Fruit fly (Drosophila melanogaster): ENCODE measurements around the gene NELF-B.

NELF-B gene

DNA sequence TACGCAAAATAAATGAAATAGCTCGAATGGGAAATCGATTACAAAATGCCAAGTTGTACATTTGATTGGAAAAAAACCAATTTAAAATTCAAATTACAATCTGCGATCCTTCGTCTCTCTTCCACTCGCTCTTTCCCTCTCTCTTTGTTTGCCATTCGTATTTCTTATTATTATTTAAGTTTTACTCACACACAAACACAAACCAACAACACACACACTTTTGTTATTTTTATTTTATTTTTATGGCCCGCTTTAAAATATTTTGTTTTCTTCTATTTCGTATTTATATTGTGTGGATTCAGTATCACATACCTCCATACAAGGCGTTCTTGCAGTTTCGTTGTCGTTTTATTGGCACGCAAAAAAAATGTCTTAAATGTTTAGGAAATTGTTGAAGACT is 32.0 kb downstream of the NELF-B start:
- TF ChIP-seq Hr78 (GFP tag; optimal IDR thresholded peaks at IDR 0.05) (no peak), Hnf4 (GFP tag; optimal IDR thresholded peaks at IDR 0.05) (no peak), dmrt93B (GFP tag; optimal IDR thresholded peaks at IDR 0.05) (no peak)

dm6 chrX:7695391-7696053 is 32.6 kb downstream of the NELF-B start:
- TF ChIP-seq ey (GFP tag; optimal IDR thresholded peaks at IDR 0.05) (peak; percentile 2), dl (GFP tag; optimal IDR thresholded peaks at IDR 0.05; ENCODE audit: insufficient read depth in 1 of 2, partially characterized antibody in 2 of 2) (no peak), rgr (GFP tag; optimal IDR thresholded peaks at IDR 0.05) (peak; percentile 11), Vsx2 (GFP tag; optimal IDR thresholded peaks at IDR 0.05; ENCODE audit: partially characterized antibody) (no peak)

dm6 chrX:7694868-7695267 is 33.3 kb downstream of the NELF-B start:
- no peak for TF ChIP-seq sv (GFP tag; optimal IDR thresholded peaks at IDR 0.05)
- no peak for TF ChIP-seq Vsx2 (GFP tag; optimal IDR thresholded peaks at IDR 0.05; ENCODE audit: partially characterized antibody)
- TF ChIP-seq Hr78 (GFP tag; optimal IDR thresholded peaks at IDR 0.05), result no peak
- TF ChIP-seq Rel (GFP tag; optimal IDR thresholded peaks at IDR 0.05), result no peak
- peak; percentile 30 for TF ChIP-seq Rel (tag; optimal IDR thresholded peaks at IDR 0.05)
- no peak for TF ChIP-seq GATAd (GFP tag; optimal IDR thresholded peaks at IDR 0.05)
- no peak for TF ChIP-seq lola (GFP tag; optimal IDR thresholded peaks at IDR 0.05)
- TF ChIP-seq CG9705 (GFP tag; optimal IDR thresholded peaks at IDR 0.05), result no peak
- peak; percentile 89 for TF ChIP-seq Dif (GFP tag; optimal IDR thresholded peaks at IDR 0.05; ENCODE audit: partially characterized antibody)
- no peak for TF ChIP-seq fru (GFP tag; optimal IDR thresholded peaks at IDR 0.05)
- TF ChIP-seq Myc (optimal IDR thresholded peaks at IDR 0.05), result no peak
- no peak for TF ChIP-seq foxo (GFP tag; optimal IDR thresholded peaks at IDR 0.05)
- TF ChIP-seq Jra (GFP tag; optimal IDR thresholded peaks at IDR 0.05), result no peak
- TF ChIP-seq CG32264 (GFP tag; optimal IDR thresholded peaks at IDR 0.05), result no peak
- TF ChIP-seq Hr83 (GFP tag; optimal IDR thresholded peaks at IDR 0.05; ENCODE audit: poor library complexity, severe bottlenecking), result peak; percentile 24
- TF ChIP-seq Hnf4 (GFP tag; optimal IDR thresholded peaks at IDR 0.05), result no peak
- peak; percentile 28 to 80 for TF ChIP-seq dl (GFP tag; optimal IDR thresholded peaks at IDR 0.05; ENCODE audit: insufficient read depth in 1 of 2, partially characterized antibody in 2 of 2)
- no peak for TF ChIP-seq Mio (GFP tag; optimal IDR thresholded peaks at IDR 0.05)
- no peak for TF ChIP-seq dsf (GFP tag; optimal IDR thresholded peaks at IDR 0.05; ENCODE audit: borderline replicate concordance)
- no peak for TF ChIP-seq dmrt93B (GFP tag; optimal IDR thresholded peaks at IDR 0.05)
- TF ChIP-seq CrebA (GFP tag; optimal IDR thresholded peaks at IDR 0.05; ENCODE audit: borderline replicate concordance), result no peak
- no peak for TF ChIP-seq N (GFP tag; optimal IDR thresholded peaks at IDR 0.05)
- no peak for TF ChIP-seq pan (optimal IDR thresholded peaks at IDR 0.05)
- TF ChIP-seq h (GFP tag; optimal IDR thresholded peaks at IDR 0.05), result peak; percentile 17
- TF ChIP-seq usp (GFP tag; optimal IDR thresholded peaks at IDR 0.05), result no peak

- TF ChIP-seq CrebA (GFP tag; optimal IDR thresholded peaks at IDR 0.05; ENCODE audit: borderline replicate concordance) (peak; percentile 6), brk (GFP tag; optimal IDR thresholded peaks at IDR 0.05) (no peak), Rel (GFP tag; optimal IDR thresholded peaks at IDR 0.05) (no peak), Rel (tag; optimal IDR thresholded peaks at IDR 0.05) (peak; percentile 18)
Measured at dm6 chrX:7694207-7694606, 34.0 kb downstream of the NELF-B start.

- TF ChIP-seq lola (GFP tag; optimal IDR thresholded peaks at IDR 0.05), result no peak
- TF ChIP-seq sage (GFP tag; optimal IDR thresholded peaks at IDR 0.05), result no peak
- TF ChIP-seq GATAd (GFP tag; optimal IDR thresholded peaks at IDR 0.05), result no peak
- TF ChIP-seq Jra (GFP tag; optimal IDR thresholded peaks at IDR 0.05), result no peak
- no peak for TF ChIP-seq HLH106 (tag; optimal IDR thresholded peaks at IDR 0.05)
- no peak for TF ChIP-seq dmrt93B (GFP tag; optimal IDR thresholded peaks at IDR 0.05)
- no peak for TF ChIP-seq Sp1 (GFP tag; optimal IDR thresholded peaks at IDR 0.05)
- no peak for TF ChIP-seq h (GFP tag; optimal IDR thresholded peaks at IDR 0.05)
- no peak for TF ChIP-seq foxo (GFP tag; optimal IDR thresholded peaks at IDR 0.05)
- TF ChIP-seq dl (GFP tag; optimal IDR thresholded peaks at IDR 0.05; ENCODE audit: insufficient read depth in 1 of 2, partially characterized antibody in 2 of 2), result no peak
- TF ChIP-seq Hr83 (GFP tag; optimal IDR thresholded peaks at IDR 0.05; ENCODE audit: poor library complexity, severe bottlenecking), result no peak
- no peak for TF ChIP-seq Hr78 (GFP tag; optimal IDR thresholded peaks at IDR 0.05)
- no peak for TF ChIP-seq tai (GFP tag; optimal IDR thresholded peaks at IDR 0.05)
- no peak for TF ChIP-seq Mio (GFP tag; optimal IDR thresholded peaks at IDR 0.05)
- TF ChIP-seq woc (GFP tag; optimal IDR thresholded peaks at IDR 0.05), result no peak
- TF ChIP-seq rgr (GFP tag; optimal IDR thresholded peaks at IDR 0.05), result no peak
- no peak for TF ChIP-seq CG9705 (GFP tag; optimal IDR thresholded peaks at IDR 0.05)
Measured at dm6 chrX:7693423-7693822, 34.7 kb downstream of the NELF-B start.
